Worm (Caenorhabditis elegans): ENCODE data around the gene F57C12.6.

The F57C12.6 gene

DNA sequence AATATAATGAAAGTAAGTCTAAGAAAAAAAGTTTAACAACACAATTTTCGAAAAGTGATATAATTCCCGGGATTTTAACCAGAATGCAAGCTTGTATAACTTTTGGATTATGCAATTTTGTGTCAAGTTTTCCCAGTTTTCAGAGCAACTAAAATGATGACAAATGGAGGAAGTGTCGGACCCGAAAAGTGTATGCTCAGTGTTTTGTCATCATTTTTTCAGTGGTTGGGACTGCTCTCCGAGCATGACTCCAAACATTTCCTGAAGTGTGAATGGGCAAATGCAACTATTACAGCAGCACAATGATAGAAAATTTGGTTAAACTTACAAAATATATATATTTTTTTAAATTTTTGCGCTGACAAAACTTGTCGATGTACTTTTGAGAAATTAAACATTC is 37.3 kb upstream of the F57C12.6 start:
- TF ChIP-seq unc-30 (tag; optimal IDR thresholded peaks at IDR 0.05) (no peak), aly-2 (tag; optimal IDR thresholded peaks at IDR 0.05) (no peak), skn-1 (tag; optimal IDR thresholded peaks at IDR 0.05) (peak; percentile 97), Y116A8C.19 (tag; optimal IDR thresholded peaks at IDR 0.05; ENCODE audit: borderline replicate concordance) (no peak), ama-1 (optimal IDR thresholded peaks at IDR 0.05) (no peak), vab-15 (tag; optimal IDR thresholded peaks at IDR 0.05) (no peak), unc-86 (tag; optimal IDR thresholded peaks at IDR 0.05) (no peak), fkh-4 (tag; optimal IDR thresholded peaks at IDR 0.05; ENCODE audit: borderline replicate concordance) (no peak), nhr-11 (tag; optimal IDR thresholded peaks at IDR 0.05) (no peak), isw-1 (GFP tag; IDR thresholded peaks at IDR 0.05) (no peak), ces-1 (GFP tag; optimal IDR thresholded peaks at IDR 0.05) (no peak), nhr-85 (tag) (peak; percentile 40), zag-1 (tag; optimal IDR thresholded peaks at IDR 0.05) (no peak), egl-13 (tag; optimal IDR thresholded peaks at IDR 0.05) (no peak), mdl-1 (tag; optimal IDR thresholded peaks at IDR 0.05) (no peak), lsy-2 (tag; optimal IDR thresholded peaks at IDR 0.05) (no peak), efl-1 (optimal IDR thresholded peaks at IDR 0.05) (no peak), efl-1 (GFP tag; optimal IDR thresholded peaks at IDR 0.05 in 1 of 2) (peak in 1 of 2 experiments; percentile 19), lir-3 (tag; optimal IDR thresholded peaks at IDR 0.05; ENCODE audit: poor library complexity) (no peak), sup-37 (GFP tag; optimal IDR thresholded peaks at IDR 0.05) (no peak), nhr-90 (tag; optimal IDR thresholded peaks at IDR 0.05; ENCODE audit: poor library complexity) (no peak), efl-3 (GFP tag; optimal IDR thresholded peaks at IDR 0.05) (no peak), lin-15B (tag; optimal IDR thresholded peaks at IDR 0.05) (no peak), hlh-4 (tag; optimal IDR thresholded peaks at IDR 0.05) (no peak), nhr-47 (tag; optimal IDR thresholded peaks at IDR 0.05) (no peak), mef-2 (tag; optimal IDR thresholded peaks at IDR 0.05) (no peak)

DNA sequence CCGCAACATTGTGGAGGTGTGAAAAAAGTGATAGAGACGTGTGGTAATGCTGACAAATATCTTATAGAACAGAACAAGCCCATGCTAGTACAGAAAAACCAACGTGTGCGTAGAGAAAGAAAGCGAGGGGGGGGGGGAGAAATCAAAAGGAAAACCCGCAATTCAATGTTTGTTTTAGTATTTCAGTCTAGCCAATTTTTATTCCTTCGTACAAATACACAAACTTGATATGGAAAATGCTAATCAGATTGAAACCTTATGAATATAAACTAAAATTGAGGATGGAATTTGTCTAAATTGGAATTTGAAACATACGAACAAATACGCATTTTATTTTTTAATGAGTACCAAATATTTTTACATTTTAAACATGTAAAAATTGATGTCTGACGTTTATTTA is 34.0 kb upstream of the F57C12.6 start, which contains the start of gene mrp-1:
TSS of gene mrp-1 (minus strand) at position 101 of the 400 bp plus-strand sequence.
- TF ChIP-seq skn-1 (tag; optimal IDR thresholded peaks at IDR 0.05) (peak; percentile 44), pqm-1 (tag; optimal IDR thresholded peaks at IDR 0.05) (no peak), dsc-1 (tag; optimal IDR thresholded peaks at IDR 0.05) (no peak)

DNA sequence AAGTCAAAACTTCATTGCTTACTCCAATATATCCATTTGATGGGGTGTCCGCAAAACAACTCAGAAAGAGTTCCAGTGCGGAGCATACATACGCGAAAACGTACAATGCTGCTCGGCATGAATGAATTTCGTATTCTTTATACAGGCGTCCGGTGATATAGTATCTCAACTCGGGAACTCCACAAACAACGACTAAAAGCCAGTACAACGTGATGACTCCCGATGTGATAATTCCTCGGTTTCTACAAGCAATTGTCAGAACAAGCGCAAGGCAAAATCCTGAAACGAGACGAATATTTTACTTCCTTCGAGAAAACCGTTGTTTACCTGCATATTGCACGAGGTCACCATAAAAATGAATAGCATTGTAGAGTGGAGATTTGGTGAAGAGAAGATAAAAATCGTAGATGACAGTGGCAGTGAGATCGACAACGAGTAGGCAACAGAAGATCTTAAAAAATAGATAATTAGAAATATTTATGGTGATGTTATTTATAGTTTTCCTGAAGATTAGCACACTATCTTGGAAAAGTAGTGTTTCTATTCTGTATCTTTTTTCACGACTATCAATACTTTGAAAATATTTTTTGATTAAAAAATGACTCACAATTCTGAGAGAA is 31.9 kb upstream of the F57C12.6 start:
- TF ChIP-seq mdl-1 (tag; optimal IDR thresholded peaks at IDR 0.05) (no peak), nhr-85 (tag) (peak; percentile 63)

- TF ChIP-seq lsy-2 (tag; optimal IDR thresholded peaks at IDR 0.05) (no peak), Y116A8C.19 (tag; optimal IDR thresholded peaks at IDR 0.05; ENCODE audit: borderline replicate concordance) (no peak), ama-1 (optimal IDR thresholded peaks at IDR 0.05) (no peak), aha-1 (tag; optimal IDR thresholded peaks at IDR 0.05) (no peak), C16A3.4 (tag; optimal IDR thresholded peaks at IDR 0.05) (no peak), ets-5 (GFP tag; IDR thresholded peaks at IDR 0.05) (no peak), snu-23 (GFP tag; optimal IDR thresholded peaks at IDR 0.05) (no peak)
These were observed 28.0 kb upstream of the F57C12.6 start for ce11 chrX:581754-582153.

- peak; percentile 15 for TF ChIP-seq nhr-47 (tag; optimal IDR thresholded peaks at IDR 0.05)
- peak; percentile 13 for TF ChIP-seq nhr-71 (tag; optimal IDR thresholded peaks at IDR 0.05)
- TF ChIP-seq nhr-77 (tag; optimal IDR thresholded peaks at IDR 0.05): no peak
- no peak for TF ChIP-seq mab-9 (GFP tag; IDR thresholded peaks at IDR 0.05)
- TF ChIP-seq skn-1 (tag; optimal IDR thresholded peaks at IDR 0.05): peak; percentile 86
- no peak for TF ChIP-seq lin-14 (GFP tag; optimal IDR thresholded peaks at IDR 0.05)
- TF ChIP-seq fkh-8 (tag; optimal IDR thresholded peaks at IDR 0.05): peak; percentile 63
- no peak for TF ChIP-seq elt-3 (tag; optimal IDR thresholded peaks at IDR 0.05)
- TF ChIP-seq sptf-1 (tag; optimal IDR thresholded peaks at IDR 0.05): no peak
- peak in 1 of 3 experiments; percentile 34 for TF ChIP-seq ceh-82 (tag; optimal IDR thresholded peaks at IDR 0.05)
- TF ChIP-seq Y116A8C.19 (tag; optimal IDR thresholded peaks at IDR 0.05; ENCODE audit: borderline replicate concordance): no peak
- TF ChIP-seq lir-3 (tag; optimal IDR thresholded peaks at IDR 0.05; ENCODE audit: poor library complexity): no peak
- TF ChIP-seq ceh-88 (GFP tag; IDR thresholded peaks at IDR 0.05): no peak
- no peak for TF ChIP-seq jun-1 (tag; optimal IDR thresholded peaks at IDR 0.05)
- no peak for TF ChIP-seq egl-27 (tag; optimal IDR thresholded peaks at IDR 0.05)
- TF ChIP-seq tlp-1 (tag; optimal IDR thresholded peaks at IDR 0.05): no peak
- no peak for TF ChIP-seq ama-1 (optimal IDR thresholded peaks at IDR 0.05)
- TF ChIP-seq grh-1 (GFP tag; IDR thresholded peaks at IDR 0.05): no peak
- no peak for TF ChIP-seq nhr-20 (tag; optimal IDR thresholded peaks at IDR 0.05)
These were observed 21.3 kb upstream of the F57C12.6 start for ce11 chrX:575084-575483.
